Fruit fly (Drosophila melanogaster) S2 (cell line): ENCODE measurements around the gene TAF1B.

Experiments used
- CG8478 ChIP-seq: fragments of >200 bp; optimal IDR thresholded peaks from 2 replicates; lab custom pipeline; 2018
- CTCF ChIP-seq, 2 experiments: fragments of >200 bp; optimal IDR thresholded peaks; 2 replicates each; lab custom pipeline; 2018

DNA sequence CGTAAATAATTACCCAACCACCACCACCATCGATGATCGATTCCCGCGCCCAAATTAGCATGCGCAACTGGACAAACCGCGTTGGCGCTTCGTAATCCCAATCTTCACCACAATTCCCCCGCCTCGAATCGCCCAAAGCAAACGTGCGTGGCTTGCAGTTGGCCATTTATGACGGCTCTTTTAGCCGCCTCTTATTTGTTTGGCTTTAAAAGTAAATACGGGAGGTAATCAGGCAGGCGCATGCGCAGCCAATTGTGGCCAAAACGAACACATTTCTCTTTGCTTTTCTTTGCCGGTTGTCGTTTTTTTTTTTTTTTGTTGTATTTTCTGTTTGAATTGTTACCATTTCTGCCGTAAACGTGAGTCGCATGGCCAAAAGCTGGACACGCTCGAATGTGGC lies 6.6 kb upstream of the TAF1B start:
- no peak for TF ChIP-seq CG8478 (lab: Kevin White, UChicago)
- no peak for TF ChIP-seq CTCF (optimal IDR thresholded peaks at IDR 0.05; lab: Kevin White, UChicago)
